Worm (Caenorhabditis elegans) whole organism, L1 larva: ENCODE data around the gene C08E8.1.

Experiments
- C04F5.9 ChIP-seq: sonication (generic microtip); optimal IDR thresholded peaks from 2 replicates; lab custom pipeline; 2016; ENCODE audit warnings: missing genetic modification characterization, missing compliant biosample characterization
- F16B12.6 ChIP-seq: fragments of 150-350 bp; optimal IDR thresholded peaks from 2 replicates; lab custom pipeline; 2014; ENCODE audit warnings: missing biosample characterization, missing genetic modification characterization
- Y116A8C.19 ChIP-seq: sonication (generic microtip); optimal IDR thresholded peaks from 2 replicates; lab custom pipeline; 2016; ENCODE audit warnings: missing compliant biosample characterization, missing genetic modification characterization, borderline replicate concordance
- alr-1 ChIP-seq: fragments of 200-800 bp; sonication (Bioruptor generic); optimal IDR thresholded peaks from 2 replicates; lab custom pipeline; 2018; ENCODE audit warnings: borderline replicate concordance, mild to moderate bottlenecking, missing genetic modification characterization, missing compliant biosample characterization
- ceh-8 ChIP-seq: fragments of 200-800 bp; sonication (Bioruptor generic); optimal IDR thresholded peaks from 2 replicates; lab custom pipeline; 2018; ENCODE audit warnings: mild to moderate bottlenecking, missing genetic modification characterization, moderate library complexity, missing compliant biosample characterization
- ceh-82 ChIP-seq, 3 experiments: fragments of 150-350 bp in 1 of 3; sonication (generic microtip) in 2 of 3; optimal IDR thresholded peaks; 2 replicates each; lab custom pipeline; 2014 to 2017; ENCODE audit warnings: missing biosample characterization in 3 of 3, missing genetic modification characterization in 3 of 3
- ceh-88 ChIP-seq: fragments of 200-800 bp; sonication (Bioruptor generic); IDR thresholded peaks from 2 replicates; pipeline ENCODE4 v1.3.6; 2022; ENCODE audit warnings: missing genetic modification characterization, missing compliant biosample characterization
- ceh-90 ChIP-seq: sonication (generic microtip); optimal IDR thresholded peaks from 2 replicates; lab custom pipeline; 2016; ENCODE audit warnings: missing genetic modification characterization, missing compliant biosample characterization
- ces-1 ChIP-seq: fragments of 150-350 bp; optimal IDR thresholded peaks from 2 replicates; lab custom pipeline; 2014; ENCODE audit warnings: missing biosample characterization, missing genetic modification reagents, missing genetic modification characterization
- dpl-1 ChIP-seq, 3 experiments: fragments of 150-350 bp in 2 of 3; sonication (generic microtip) in 1 of 3; optimal IDR thresholded peaks; 2 replicates each; lab custom pipeline; 2014 to 2017; ENCODE audit warnings: missing biosample characterization in 3 of 3, missing genetic modification characterization in 3 of 3, missing genetic modification reagents in 3 of 3
- efl-3 ChIP-seq: fragments of 200-800 bp; sonication (Bioruptor generic); optimal IDR thresholded peaks from 2 replicates; lab custom pipeline; 2018; ENCODE audit warnings: mild to moderate bottlenecking, missing genetic modification characterization, missing compliant biosample characterization
- egl-13 ChIP-seq: sonication (generic microtip); optimal IDR thresholded peaks from 2 replicates; lab custom pipeline; 2016; ENCODE audit warnings: missing genotype, missing genetic modification reagents, missing genetic modification characterization, missing compliant biosample characterization
- egl-27 ChIP-seq, 2 experiments: fragments of 150-350 bp in 1 of 2; sonication (generic microtip); optimal IDR thresholded peaks; 3 replicates each; lab custom pipeline; 2017 to 2018; ENCODE audit warnings: missing biosample characterization in 2 of 2, missing genetic modification characterization in 2 of 2, missing genetic modification reagents in 2 of 2
- elt-2 ChIP-seq: sonication (generic microtip); optimal IDR thresholded peaks from 2 replicates; lab custom pipeline; 2016; ENCODE audit warnings: missing genetic modification characterization, mild to moderate bottlenecking, inconsistent platforms, missing compliant biosample characterization, missing genetic modification reagents
- elt-3 ChIP-seq, 6 experiments: fragments of 150-350 bp in 1 of 6; sonication (generic microtip); optimal IDR thresholded peaks; 2 replicates each; lab custom pipeline; 2017 to 2018; ENCODE audit warnings: missing biosample characterization in 6 of 6, missing genetic modification characterization in 6 of 6, inconsistent platforms in 1 of 6
- fkh-4 ChIP-seq: sonication (generic microtip); optimal IDR thresholded peaks from 2 replicates; lab custom pipeline; 2016; ENCODE audit warnings: missing compliant biosample characterization, missing genetic modification characterization, borderline replicate concordance
- fos-1 ChIP-seq: fragments of 150-350 bp; optimal IDR thresholded peaks from 2 replicates; lab custom pipeline; 2014; ENCODE audit warnings: missing biosample characterization, missing genetic modification characterization
- grh-1 ChIP-seq: fragments of 200-800 bp; sonication (Bioruptor generic); IDR thresholded peaks from 2 replicates; pipeline ENCODE4 v1.3.6; 2022; ENCODE audit warnings: missing genetic modification reagents, missing genetic modification characterization, missing compliant biosample characterization
- hlh-17 ChIP-seq: fragments of 200-800 bp; sonication (Bioruptor generic); optimal IDR thresholded peaks from 2 replicates; lab custom pipeline; 2018; ENCODE audit warnings: missing genetic modification characterization, mild to moderate bottlenecking, missing compliant biosample characterization, moderate library complexity, borderline replicate concordance
- hlh-4 ChIP-seq: sonication (generic microtip); optimal IDR thresholded peaks from 2 replicates; lab custom pipeline; 2016; ENCODE audit warnings: mild to moderate bottlenecking, missing genetic modification characterization, missing compliant biosample characterization
- hpl-2 ChIP-seq: fragments of 150-350 bp; optimal IDR thresholded peaks from 2 replicates; lab custom pipeline; 2014; ENCODE audit warnings: missing biosample characterization, missing genetic modification reagents, missing genetic modification characterization
- jun-1 ChIP-seq: fragments of 150-350 bp; optimal IDR thresholded peaks from 2 replicates; lab custom pipeline; 2014; ENCODE audit warnings: missing biosample characterization, missing genetic modification reagents, missing genetic modification characterization
- lin-35 ChIP-seq, 2 experiments: fragments of 150-350 bp; optimal IDR thresholded peaks; 2 replicates each; lab custom pipeline; 2014; ENCODE audit warnings: missing biosample characterization in 2 of 2, missing genetic modification characterization in 2 of 2, missing genetic modification reagents in 2 of 2
- lir-3 ChIP-seq: sonication (generic microtip); optimal IDR thresholded peaks from 2 replicates; lab custom pipeline; 2016; ENCODE audit warnings: mild to moderate bottlenecking, missing genetic modification characterization, moderate library complexity, missing compliant biosample characterization; ENCODE audit not compliant: poor library complexity
- mdl-1 ChIP-seq, 2 experiments: fragments of 150-350 bp; optimal IDR thresholded peaks; 2 replicates each; lab custom pipeline; 2014 to 2017; ENCODE audit warnings: missing biosample characterization in 2 of 2, missing genetic modification characterization in 2 of 2, inconsistent platforms in 1 of 2
- mef-2 ChIP-seq: fragments of 150-350 bp; optimal IDR thresholded peaks from 2 replicates; lab custom pipeline; 2014; ENCODE audit warnings: missing biosample characterization, missing genetic modification characterization
- nhr-11 ChIP-seq: fragments of 150-350 bp; optimal IDR thresholded peaks from 2 replicates; lab custom pipeline; 2014; ENCODE audit warnings: missing biosample characterization, missing genetic modification characterization
- nhr-12 ChIP-seq: sonication (generic microtip); optimal IDR thresholded peaks from 2 replicates; lab custom pipeline; 2017; ENCODE audit warnings: missing biosample characterization, missing genetic modification characterization
- nhr-19 ChIP-seq: fragments of 200-800 bp; sonication (Bioruptor generic); conservative IDR thresholded peaks from 2 replicates; pipeline ENCODE4 v1.3.6; 2022; ENCODE audit warnings: missing genetic modification characterization, missing compliant biosample characterization
- nhr-20 ChIP-seq: sonication (generic microtip); optimal IDR thresholded peaks from 2 replicates; lab custom pipeline; 2016; ENCODE audit warnings: mild to moderate bottlenecking, missing genetic modification characterization, missing compliant biosample characterization
- nhr-237 ChIP-seq: fragments of 150-350 bp; optimal IDR thresholded peaks from 2 replicates; lab custom pipeline; 2014; ENCODE audit warnings: missing biosample characterization, missing genetic modification characterization
- nhr-47 ChIP-seq: sonication (generic microtip); optimal IDR thresholded peaks from 2 replicates; lab custom pipeline; 2016; ENCODE audit warnings: mild to moderate bottlenecking, missing genetic modification characterization, moderate library complexity, missing compliant biosample characterization
- nhr-76 ChIP-seq: sonication (generic microtip); optimal IDR thresholded peaks from 2 replicates; lab custom pipeline; 2017; ENCODE audit warnings: missing biosample characterization, missing genetic modification characterization
- pag-3 ChIP-seq: sonication (generic microtip); optimal IDR thresholded peaks from 2 replicates; lab custom pipeline; 2017; ENCODE audit warnings: missing genetic modification characterization, mild to moderate bottlenecking, missing compliant biosample characterization, antibody characterized with exemption, borderline replicate concordance; ENCODE audit not compliant: insufficient read depth
- pax-3 ChIP-seq: fragments of 200-800 bp; sonication (Bioruptor generic); optimal IDR thresholded peaks from 2 replicates; lab custom pipeline; 2018; ENCODE audit warnings: mild to moderate bottlenecking, missing genetic modification characterization, moderate library complexity, missing compliant biosample characterization
- rnt-1 ChIP-seq: sonication (generic microtip); optimal IDR thresholded peaks from 2 replicates; lab custom pipeline; 2016; ENCODE audit warnings: mild to moderate bottlenecking, missing genetic modification characterization, moderate library complexity, missing compliant biosample characterization
- snu-23 ChIP-seq: sonication (generic microtip); optimal IDR thresholded peaks from 2 replicates; lab custom pipeline; 2016; ENCODE audit warnings: missing genetic modification characterization, missing compliant biosample characterization
- sptf-1 ChIP-seq: fragments of 150-350 bp; optimal IDR thresholded peaks from 2 replicates; lab custom pipeline; 2014; ENCODE audit warnings: missing biosample characterization, missing genetic modification characterization
- swsn-7 ChIP-seq: sonication (generic microtip); optimal IDR thresholded peaks from 2 replicates; lab custom pipeline; 2016; ENCODE audit warnings: missing genetic modification characterization, missing compliant biosample characterization
- unc-30 ChIP-seq: sonication (generic microtip); optimal IDR thresholded peaks from 2 replicates; lab custom pipeline; 2017; ENCODE audit warnings: missing biosample characterization, missing genetic modification characterization
- unc-62 ChIP-seq: fragments of 150-350 bp; optimal IDR thresholded peaks from 2 replicates; lab custom pipeline; 2014; ENCODE audit warnings: missing biosample characterization, missing genetic modification reagents, missing genetic modification characterization
- unc-98 ChIP-seq: fragments of 200-800 bp; sonication (Bioruptor generic); IDR thresholded peaks from 2 replicates; pipeline ENCODE4 v1.3.6; 2022; ENCODE audit warnings: missing genetic modification characterization, missing compliant biosample characterization
- ztf-11 ChIP-seq, 2 experiments: sonication (generic microtip); optimal IDR thresholded peaks; 2 replicates each; lab custom pipeline; 2016 to 2017; ENCODE audit warnings: missing genetic modification characterization in 2 of 2, missing biosample characterization in 1 of 2, missing compliant biosample characterization in 1 of 2
- ztf-4 ChIP-seq: fragments of 150-350 bp; optimal IDR thresholded peaks from 2 replicates; lab custom pipeline; 2014; ENCODE audit warnings: missing biosample characterization, missing genetic modification characterization

The C08E8.1 gene

ce11 chrV:18346080-18346479 lies 16.2 kb downstream of the C08E8.1 start (continued):
- TF ChIP-seq egl-27 (tag; optimal IDR thresholded peaks at IDR 0.05; lab: Kevin White, UChicago), result no peak
- TF ChIP-seq jun-1 (tag; lab: Kevin White, UChicago), result peak; percentile 89
- TF ChIP-seq mdl-1 (tag; optimal IDR thresholded peaks at IDR 0.05; lab: Kevin White, UChicago), result peak in 1 of 2 experiments; percentile 55
- no peak for TF ChIP-seq rnt-1 (tag; lab: Kevin White, UChicago)
- TF ChIP-seq elt-2 (tag; lab: Kevin White, UChicago), result peak; percentile 100
- TF ChIP-seq hlh-17 (GFP tag; lab: Kevin White, UChicago), result no peak
- no peak for TF ChIP-seq ztf-11 (tag; optimal IDR thresholded peaks at IDR 0.05; lab: Kevin White, UChicago)
- TF ChIP-seq pax-3, result peak; percentile 30
- TF ChIP-seq ceh-8, result no peak
- TF ChIP-seq lin-35 (GFP tag; optimal IDR thresholded peaks at IDR 0.05; lab: Kevin White, UChicago), result peak in 1 of 2 experiments; percentile 71
- no peak for TF ChIP-seq nhr-237 (tag; lab: Kevin White, UChicago)
- no peak for TF ChIP-seq nhr-12 (tag; lab: Kevin White, UChicago)
- no peak for TF ChIP-seq unc-62 (GFP tag; lab: Kevin White, UChicago)
- TF ChIP-seq nhr-20 (tag; lab: Kevin White, UChicago), result peak; percentile 71
- no peak for TF ChIP-seq grh-1
- TF ChIP-seq ces-1 (GFP tag; lab: Kevin White, UChicago), result no peak
- no peak for TF ChIP-seq unc-30 (tag; lab: Kevin White, UChicago)
- no peak for TF ChIP-seq ceh-82 (tag; optimal IDR thresholded peaks at IDR 0.05; lab: Kevin White, UChicago)
- TF ChIP-seq fkh-4 (tag; lab: Kevin White, UChicago), result no peak
- TF ChIP-seq swsn-7 (tag; lab: Kevin White, UChicago), result no peak
- TF ChIP-seq sptf-1 (tag; lab: Kevin White, UChicago), result no peak
- TF ChIP-seq hpl-2 (GFP tag; lab: Kevin White, UChicago), result no peak
- TF ChIP-seq ceh-88 (GFP tag; lab: Robert Waterston, UW), result no peak
- TF ChIP-seq nhr-11, result no peak
- TF ChIP-seq C04F5.9 (tag; lab: Kevin White, UChicago), result no peak
- no peak for TF ChIP-seq nhr-47 (tag; lab: Kevin White, UChicago)
- no peak for TF ChIP-seq efl-3 (GFP tag; lab: Kevin White, UChicago)
- no peak for TF ChIP-seq mef-2 (tag; lab: Kevin White, UChicago)
- no peak for TF ChIP-seq ztf-4

- TF ChIP-seq egl-27 (tag; optimal IDR thresholded peaks at IDR 0.05; lab: Kevin White, UChicago), result no peak
- no peak for TF ChIP-seq fos-1 (tag; lab: Kevin White, UChicago)
- no peak for TF ChIP-seq nhr-20 (tag; lab: Kevin White, UChicago)
- no peak for TF ChIP-seq mef-2 (tag; lab: Kevin White, UChicago)
- TF ChIP-seq ztf-11 (tag; optimal IDR thresholded peaks at IDR 0.05; lab: Kevin White, UChicago), result no peak
Observed at ce11 chrV:18344194-18344593, 18.1 kb downstream of the C08E8.1 start.

ce11 chrV:18339807-18340206 lies 22.5 kb downstream of the C08E8.1 start, which contains the start of gene C08E8.10:
TSS of gene C08E8.10 (minus strand) at chrV:18339907.
- no peak for TF ChIP-seq elt-3 (tag; optimal IDR thresholded peaks at IDR 0.05; lab: Kevin White, UChicago)

ce11 chrV:18337643-18338042 lies 24.7 kb downstream of the C08E8.1 start:
- TF ChIP-seq alr-1 (tag; lab: Kevin White, UChicago) (no peak), hlh-4 (tag; lab: Kevin White, UChicago) (no peak), C04F5.9 (tag; lab: Kevin White, UChicago) (no peak), nhr-19 (no peak), nhr-76 (tag; lab: Kevin White, UChicago) (no peak), Y116A8C.19 (tag; lab: Kevin White, UChicago) (no peak), lir-3 (tag; lab: Kevin White, UChicago) (no peak), egl-13 (tag; lab: Kevin White, UChicago) (no peak), unc-98 (GFP tag; lab: Robert Waterston, UW) (no peak), snu-23 (GFP tag; lab: Kevin White, UChicago) (no peak), pag-3 (tag; lab: Kevin White, UChicago) (no peak), pax-3 (no peak), dpl-1 (GFP tag; optimal IDR thresholded peaks at IDR 0.05; lab: Kevin White, UChicago) (no peak), F16B12.6 (no peak), elt-3 (tag; optimal IDR thresholded peaks at IDR 0.05; lab: Kevin White, UChicago) (no peak), ceh-88 (GFP tag; lab: Robert Waterston, UW) (no peak), ceh-90 (tag; lab: Kevin White, UChicago) (no peak)
